Worm (Caenorhabditis elegans): ENCODE data around the gene C02E7.8.

ce11 chrV:4951434-4951833 is 30.8 kb upstream of the C02E7.8 start, which contains the start of gene str-207:
- no peak for TF ChIP-seq snpc-4 (tag; optimal IDR thresholded peaks at IDR 0.05)
- TF ChIP-seq ztf-11 (tag; optimal IDR thresholded peaks at IDR 0.05), result no peak
- no peak for TF ChIP-seq fos-1 (tag; optimal IDR thresholded peaks at IDR 0.05)
- TF ChIP-seq ztf-4 (tag; optimal IDR thresholded peaks at IDR 0.05), result no peak
- no peak for TF ChIP-seq nhr-77 (tag; optimal IDR thresholded peaks at IDR 0.05)
- no peak for TF ChIP-seq nhr-25 (tag; optimal IDR thresholded peaks at IDR 0.05)
- no peak for TF ChIP-seq aly-2 (tag; optimal IDR thresholded peaks at IDR 0.05)
- no peak for TF ChIP-seq mdl-1 (tag; optimal IDR thresholded peaks at IDR 0.05)
- no peak for TF ChIP-seq lin-39 (tag; optimal IDR thresholded peaks at IDR 0.05)
- no peak for TF ChIP-seq nhr-6 (tag; optimal IDR thresholded peaks at IDR 0.05)
